Worm (Caenorhabditis elegans) whole organism, late embryonic: ENCODE measurements around the gene nhr-274.

Source experiments
- ama-1 ChIP-seq: fragments of 150-350 bp; optimal IDR thresholded peaks from 2 replicates; lab custom pipeline; 2014
- ceh-9 ChIP-seq: sonication (generic microtip); optimal IDR thresholded peaks from 2 replicates; lab custom pipeline; 2016; ENCODE audit warnings: mild to moderate bottlenecking, missing genetic modification characterization, inconsistent platforms, missing compliant biosample characterization
- che-1 ChIP-seq: sonication (generic microtip); optimal IDR thresholded peaks from 2 replicates; lab custom pipeline; 2016; ENCODE audit warnings: mild to moderate bottlenecking, missing genetic modification characterization, missing compliant biosample characterization
- tbx-7 ChIP-seq: sonication (generic microtip); optimal IDR thresholded peaks from 2 replicates; lab custom pipeline; 2016; ENCODE audit warnings: missing genotype, missing genetic modification characterization, missing compliant biosample characterization
- unc-42 ChIP-seq: sonication (generic microtip); optimal IDR thresholded peaks from 2 replicates; lab custom pipeline; 2016; ENCODE audit warnings: missing genotype, missing genetic modification characterization, missing compliant biosample characterization

DNA sequence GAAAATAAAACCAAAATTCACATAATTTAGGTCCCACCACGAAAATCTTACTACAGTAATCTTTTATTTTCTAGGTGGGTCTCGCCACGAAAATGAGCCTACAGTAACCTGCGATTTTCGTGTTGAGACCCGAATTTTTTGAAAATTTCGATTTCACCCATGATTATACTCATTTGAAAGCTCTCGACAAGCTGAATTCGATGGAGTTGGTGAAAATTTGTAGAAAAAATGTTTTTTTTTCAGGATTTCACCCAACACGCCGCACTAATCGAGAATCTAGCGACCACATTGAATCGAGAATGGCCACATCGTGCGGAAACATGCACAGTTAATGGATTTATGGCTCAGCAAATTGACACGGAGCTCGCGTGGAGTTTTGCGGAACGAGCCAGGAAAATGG is 17.8 kb upstream of the nhr-274 start:
- TF ChIP-seq ama-1 (lab: Kevin White, UChicago), result no peak
- TF ChIP-seq unc-42 (tag; lab: Kevin White, UChicago), result no peak
- no peak for TF ChIP-seq tbx-7 (tag; lab: Kevin White, UChicago)
- no peak for TF ChIP-seq ceh-9
- no peak for TF ChIP-seq che-1
